Worm (Caenorhabditis elegans) whole organism, late embryonic: ENCODE data around the gene unc-64.

Experiments used
- C08G9.2 ChIP-seq: sonication (generic microtip); optimal IDR thresholded peaks from 2 replicates; lab custom pipeline; 2016; ENCODE audit warnings: mild to moderate bottlenecking, missing genetic modification characterization, moderate library complexity, missing compliant biosample characterization
- F13H6.1 ChIP-seq: sonication (generic microtip); optimal IDR thresholded peaks from 2 replicates; lab custom pipeline; 2016; ENCODE audit warnings: missing genetic modification characterization, missing compliant biosample characterization
- K02D7.2 ChIP-seq: sonication (generic microtip); optimal IDR thresholded peaks from 2 replicates; lab custom pipeline; 2017; ENCODE audit warnings: mild to moderate bottlenecking, missing genetic modification characterization, missing compliant biosample characterization
- K09A11.1 ChIP-seq: sonication (generic microtip); optimal IDR thresholded peaks from 2 replicates; lab custom pipeline; 2017; ENCODE audit warnings: antibody characterized with exemption, mild to moderate bottlenecking, missing genetic modification characterization, missing compliant biosample characterization; ENCODE audit not compliant: insufficient read depth
- T23F11.4 ChIP-seq: fragments of 200-800 bp; sonication (Bioruptor generic); optimal IDR thresholded peaks from 2 replicates; lab custom pipeline; 2018; ENCODE audit warnings: mild to moderate bottlenecking, missing genetic modification characterization, missing compliant biosample characterization
- Y22D7AL.16 ChIP-seq: sonication (generic microtip); optimal IDR thresholded peaks from 2 replicates; lab custom pipeline; 2016; ENCODE audit warnings: missing genetic modification characterization, missing compliant biosample characterization
- ama-1 ChIP-seq: fragments of 150-350 bp; optimal IDR thresholded peaks from 2 replicates; lab custom pipeline; 2014
- ceh-14 ChIP-seq: sonication (generic microtip); optimal IDR thresholded peaks from 2 replicates; lab custom pipeline; 2016; ENCODE audit warnings: missing genotype, missing genetic modification characterization, missing compliant biosample characterization
- ceh-18 ChIP-seq: sonication (generic microtip); optimal IDR thresholded peaks from 2 replicates; lab custom pipeline; 2016; ENCODE audit warnings: missing genetic modification characterization, missing compliant biosample characterization
- ceh-22 ChIP-seq: sonication (generic microtip); optimal IDR thresholded peaks from 2 replicates; lab custom pipeline; 2017; ENCODE audit warnings: missing biosample characterization, missing genetic modification characterization
- ceh-24 ChIP-seq: sonication (generic microtip); optimal IDR thresholded peaks from 2 replicates; lab custom pipeline; 2016; ENCODE audit warnings: mild to moderate bottlenecking, missing genetic modification characterization, missing compliant biosample characterization
- ceh-31 ChIP-seq: sonication (generic microtip); optimal IDR thresholded peaks from 2 replicates; lab custom pipeline; 2016; ENCODE audit warnings: missing genetic modification characterization, missing compliant biosample characterization
- ceh-34 ChIP-seq: sonication (generic microtip); optimal IDR thresholded peaks from 2 replicates; lab custom pipeline; 2016; ENCODE audit warnings: mild to moderate bottlenecking, missing genetic modification characterization, missing compliant biosample characterization
- ceh-45 ChIP-seq: fragments of 200-800 bp; sonication (Bioruptor generic); IDR thresholded peaks from 2 replicates; pipeline ENCODE4 v1.3.6; 2022; ENCODE audit warnings: missing genetic modification reagents, missing genetic modification characterization, missing compliant biosample characterization
- ceh-48 ChIP-seq: sonication (generic microtip); optimal IDR thresholded peaks from 2 replicates; lab custom pipeline; 2016; ENCODE audit warnings: missing genetic modification characterization, inconsistent platforms, missing compliant biosample characterization
- ceh-6 ChIP-seq: fragments of 200-800 bp; sonication (Bioruptor generic); optimal IDR thresholded peaks from 2 replicates; lab custom pipeline; 2018; ENCODE audit warnings: mild to moderate bottlenecking, missing genetic modification characterization, missing compliant biosample characterization
- ceh-9 ChIP-seq: sonication (generic microtip); optimal IDR thresholded peaks from 2 replicates; lab custom pipeline; 2016; ENCODE audit warnings: mild to moderate bottlenecking, missing genetic modification characterization, inconsistent platforms, missing compliant biosample characterization
- che-1 ChIP-seq: sonication (generic microtip); optimal IDR thresholded peaks from 2 replicates; lab custom pipeline; 2016; ENCODE audit warnings: mild to moderate bottlenecking, missing genetic modification characterization, missing compliant biosample characterization
- dmd-4 ChIP-seq: sonication (generic microtip); optimal IDR thresholded peaks from 2 replicates; lab custom pipeline; 2016; ENCODE audit warnings: borderline replicate concordance, missing genetic modification characterization, missing compliant biosample characterization
- elt-2 ChIP-seq: sonication (generic microtip); optimal IDR thresholded peaks from 2 replicates; lab custom pipeline; 2016; ENCODE audit warnings: missing genetic modification reagents, missing genetic modification characterization, missing compliant biosample characterization
- elt-4 ChIP-seq: sonication (generic microtip); optimal IDR thresholded peaks from 2 replicates; lab custom pipeline; 2016; ENCODE audit warnings: missing genetic modification characterization, missing compliant biosample characterization
- ets-4 ChIP-seq: sonication (generic microtip); optimal IDR thresholded peaks from 2 replicates; lab custom pipeline; 2016; ENCODE audit warnings: missing genetic modification characterization, missing compliant biosample characterization
- eyg-1 ChIP-seq: sonication (generic microtip); optimal IDR thresholded peaks from 2 replicates; lab custom pipeline; 2016; ENCODE audit warnings: missing genotype, missing genetic modification characterization, missing compliant biosample characterization
- fax-1 ChIP-seq: sonication (generic microtip); optimal IDR thresholded peaks from 2 replicates; lab custom pipeline; 2016; ENCODE audit warnings: missing genotype, missing genetic modification characterization, missing compliant biosample characterization
- gmeb-2 ChIP-seq: sonication (generic microtip); optimal IDR thresholded peaks from 2 replicates; lab custom pipeline; 2016; ENCODE audit warnings: missing genetic modification characterization, inconsistent platforms, missing compliant biosample characterization
- hlh-13 ChIP-seq: fragments of 200-800 bp; sonication (Bioruptor generic); optimal IDR thresholded peaks from 2 replicates; lab custom pipeline; 2018; ENCODE audit warnings: mild to moderate bottlenecking, missing genetic modification characterization, missing compliant biosample characterization
- hlh-15 ChIP-seq: sonication (generic microtip); optimal IDR thresholded peaks from 2 replicates; lab custom pipeline; 2016; ENCODE audit warnings: missing genetic modification characterization, missing compliant biosample characterization
- hlh-6 ChIP-seq: sonication (generic microtip); optimal IDR thresholded peaks from 2 replicates; lab custom pipeline; 2016; ENCODE audit warnings: missing genotype, missing genetic modification characterization, missing compliant biosample characterization
- lin-11 ChIP-seq: fragments of 200-800 bp; sonication (Bioruptor generic); optimal IDR thresholded peaks from 2 replicates; lab custom pipeline; 2018; ENCODE audit warnings: mild to moderate bottlenecking, missing genetic modification characterization, missing compliant biosample characterization
- madf-2 ChIP-seq: sonication (generic microtip); optimal IDR thresholded peaks from 2 replicates; lab custom pipeline; 2017; ENCODE audit warnings: missing genetic modification characterization, missing compliant biosample characterization
- nfya-1 ChIP-seq: sonication (generic microtip); optimal IDR thresholded peaks from 2 replicates; lab custom pipeline; 2017; ENCODE audit warnings: missing genetic modification characterization, mild to moderate bottlenecking, missing compliant biosample characterization, antibody characterized with exemption, moderate library complexity
- nhr-11 ChIP-seq: fragments of 150-350 bp; optimal IDR thresholded peaks from 2 replicates; lab custom pipeline; 2014; ENCODE audit warnings: missing biosample characterization, missing genetic modification characterization
- npax-4 ChIP-seq: sonication (generic microtip); optimal IDR thresholded peaks from 2 replicates; lab custom pipeline; 2016; ENCODE audit warnings: missing genetic modification characterization, missing compliant biosample characterization
- odd-2 ChIP-seq: sonication (generic microtip); optimal IDR thresholded peaks from 2 replicates; lab custom pipeline; 2017; ENCODE audit warnings: antibody characterized with exemption, mild to moderate bottlenecking, missing genetic modification characterization, missing compliant biosample characterization
- pag-3 ChIP-seq: sonication (generic microtip); optimal IDR thresholded peaks from 2 replicates; lab custom pipeline; 2016; ENCODE audit warnings: missing compliant biosample characterization, missing genetic modification characterization, borderline replicate concordance
- pat-9 ChIP-seq: fragments of 200-800 bp; sonication (Bioruptor generic); optimal IDR thresholded peaks from 2 replicates; lab custom pipeline; 2018; ENCODE audit warnings: mild to moderate bottlenecking, missing genetic modification characterization, moderate library complexity, missing compliant biosample characterization
- pax-1 ChIP-seq: fragments of 150-350 bp; optimal IDR thresholded peaks from 2 replicates; lab custom pipeline; 2014; ENCODE audit warnings: missing biosample characterization, missing genetic modification characterization
- pqm-1 ChIP-seq: sonication (generic microtip); optimal IDR thresholded peaks from 2 replicates; lab custom pipeline; 2016; ENCODE audit warnings: missing genetic modification characterization, missing compliant biosample characterization
- pros-1 ChIP-seq: fragments of 150-350 bp; optimal IDR thresholded peaks from 2 replicates; lab custom pipeline; 2014; ENCODE audit warnings: missing biosample characterization, missing genetic modification reagents, missing genetic modification characterization
- ref-2 ChIP-seq: sonication (generic microtip); optimal IDR thresholded peaks from 2 replicates; lab custom pipeline; 2016; ENCODE audit warnings: missing genetic modification characterization, missing compliant biosample characterization
- rnt-1 ChIP-seq: sonication (generic microtip); optimal IDR thresholded peaks from 2 replicates; lab custom pipeline; 2016; ENCODE audit warnings: missing genetic modification characterization, missing compliant biosample characterization
- sox-4 ChIP-seq: sonication (generic microtip); optimal IDR thresholded peaks from 2 replicates; lab custom pipeline; 2017; ENCODE audit warnings: mild to moderate bottlenecking, missing genetic modification characterization, inconsistent platforms, missing compliant biosample characterization
- syd-9 ChIP-seq: sonication (generic microtip); optimal IDR thresholded peaks from 2 replicates; lab custom pipeline; 2016; ENCODE audit warnings: mild to moderate bottlenecking, missing genetic modification characterization, moderate library complexity, missing compliant biosample characterization
- tbx-2 ChIP-seq: sonication (generic microtip); optimal IDR thresholded peaks from 2 replicates; lab custom pipeline; 2016; ENCODE audit warnings: missing genetic modification characterization, missing compliant biosample characterization
- tbx-7 ChIP-seq: sonication (generic microtip); optimal IDR thresholded peaks from 2 replicates; lab custom pipeline; 2016; ENCODE audit warnings: missing genotype, missing genetic modification characterization, missing compliant biosample characterization
- ttx-3 ChIP-seq: sonication (generic microtip); optimal IDR thresholded peaks from 2 replicates; lab custom pipeline; 2016; ENCODE audit warnings: missing genetic modification reagents, missing genetic modification characterization, missing compliant biosample characterization
- unc-42 ChIP-seq: sonication (generic microtip); optimal IDR thresholded peaks from 2 replicates; lab custom pipeline; 2016; ENCODE audit warnings: missing genotype, missing genetic modification characterization, missing compliant biosample characterization
- unc-55 ChIP-seq: sonication (generic microtip); optimal IDR thresholded peaks from 2 replicates; lab custom pipeline; 2017; ENCODE audit warnings: missing biosample characterization, missing genetic modification reagents, missing genetic modification characterization
- unc-86 ChIP-seq: sonication (generic microtip); optimal IDR thresholded peaks from 2 replicates; lab custom pipeline; 2016; ENCODE audit warnings: missing genetic modification characterization, missing compliant biosample characterization
- zip-5 ChIP-seq: sonication (generic microtip); optimal IDR thresholded peaks from 2 replicates; lab custom pipeline; 2016; ENCODE audit warnings: missing genetic modification characterization, missing compliant biosample characterization
- ztf-16 ChIP-seq: sonication (generic microtip); optimal IDR thresholded peaks from 2 replicates; lab custom pipeline; 2017; ENCODE audit warnings: missing genetic modification characterization, missing compliant biosample characterization

unc-64 gene

ce11 chrIII:13267046-13267445 lies 10.0 kb upstream of the unc-64 start:
- TF ChIP-seq ztf-16 (tag; lab: Kevin White, UChicago): no peak
- TF ChIP-seq fax-1: no peak
- no peak for TF ChIP-seq ceh-9 (tag; lab: Kevin White, UChicago)
- TF ChIP-seq tbx-2: no peak
- no peak for TF ChIP-seq elt-4 (tag; lab: Kevin White, UChicago)
- no peak for TF ChIP-seq K09A11.1 (tag; lab: Kevin White, UChicago)
- TF ChIP-seq C08G9.2 (tag; lab: Kevin White, UChicago): no peak
- no peak for TF ChIP-seq pax-1 (tag; lab: Kevin White, UChicago)
- TF ChIP-seq unc-42 (tag; lab: Kevin White, UChicago): no peak
- no peak for TF ChIP-seq ceh-14 (tag; lab: Kevin White, UChicago)
- no peak for TF ChIP-seq ceh-22 (tag; lab: Kevin White, UChicago)
- TF ChIP-seq ceh-31 (tag; lab: Kevin White, UChicago): no peak
- no peak for TF ChIP-seq zip-5 (tag; lab: Kevin White, UChicago)
- no peak for TF ChIP-seq npax-4 (tag; lab: Kevin White, UChicago)

- TF ChIP-seq T23F11.4 (GFP tag; lab: Kevin White, UChicago) (peak; percentile 55), ceh-34 (peak; percentile 62), hlh-13 (GFP tag; lab: Kevin White, UChicago) (no peak), unc-86 (tag; lab: Kevin White, UChicago) (peak; percentile 65), che-1 (peak; percentile 55), elt-4 (tag; lab: Kevin White, UChicago) (no peak), odd-2 (tag; lab: Kevin White, UChicago) (peak; percentile 42), tbx-2 (peak; percentile 75), sox-4 (tag; lab: Kevin White, UChicago) (peak; percentile 16), nfya-1 (tag; lab: Kevin White, UChicago) (peak; percentile 69), unc-55 (GFP tag; lab: Kevin White, UChicago) (no peak), unc-42 (tag; lab: Kevin White, UChicago) (peak; percentile 47), ceh-48 (tag; lab: Kevin White, UChicago) (peak; percentile 55), pros-1 (tag; lab: Kevin White, UChicago) (no peak), syd-9 (tag; lab: Kevin White, UChicago) (peak; percentile 43), pax-1 (tag; lab: Kevin White, UChicago) (no peak), dmd-4 (tag; lab: Kevin White, UChicago) (no peak), ttx-3 (tag; lab: Kevin White, UChicago) (peak; percentile 48), npax-4 (tag; lab: Kevin White, UChicago) (peak; percentile 11), gmeb-2 (peak; percentile 41), lin-11 (tag; lab: Kevin White, UChicago) (peak; percentile 26), pag-3 (tag; lab: Kevin White, UChicago) (no peak), nhr-11 (tag; lab: Kevin White, UChicago) (no peak), ceh-9 (tag; lab: Kevin White, UChicago) (no peak), madf-2 (peak; percentile 56), rnt-1 (tag; lab: Kevin White, UChicago) (peak; percentile 70), ref-2 (tag; lab: Kevin White, UChicago) (peak; percentile 89), tbx-7 (tag; lab: Kevin White, UChicago) (peak; percentile 13), ceh-18 (tag; lab: Kevin White, UChicago) (peak; percentile 40), ceh-6 (GFP tag; lab: Kevin White, UChicago) (no peak), ceh-45 (GFP tag; lab: Robert Waterston, UW) (no peak), ama-1 (lab: Kevin White, UChicago) (no peak), pqm-1 (no peak), hlh-15 (tag; lab: Kevin White, UChicago) (peak; percentile 47), F13H6.1 (peak; percentile 71), elt-2 (tag; lab: Kevin White, UChicago) (peak; percentile 77), pat-9 (peak; percentile 12), Y22D7AL.16 (tag; lab: Kevin White, UChicago) (no peak), ets-4 (tag; lab: Kevin White, UChicago) (no peak), eyg-1 (no peak), ceh-14 (tag; lab: Kevin White, UChicago) (peak; percentile 54), hlh-6 (peak; percentile 55), ceh-31 (tag; lab: Kevin White, UChicago) (peak; percentile 82), ceh-24 (tag; lab: Kevin White, UChicago) (no peak), K02D7.2 (tag; lab: Kevin White, UChicago) (peak; percentile 79)
Observed at ce11 chrIII:13268856-13269255, 8.2 kb upstream of the unc-64 start, which contains the start of gene cpf-2. cpf-2 (minus strand) TSS chrIII:13268883.
